Fruit fly (Drosophila melanogaster) Kc167 (cell line): ENCODE data around the gene CG14327.

ENCODE experiments used
- Myc ChIP-seq: fragments of >200 bp; optimal IDR thresholded peaks from 2 replicates; lab custom pipeline; 2017; ENCODE audit warnings: missing external identifiers
- h ChIP-seq: fragments of >200 bp; optimal IDR thresholded peaks from 3 replicates; lab custom pipeline; 2018; ENCODE audit warnings: missing external identifiers
- insv ChIP-seq: fragments of >200 bp; optimal IDR thresholded peaks from 3 replicates; lab custom pipeline; 2018; ENCODE audit warnings: missing external identifiers
- psq ChIP-seq: fragments of >200 bp; optimal IDR thresholded peaks from 2 replicates; lab custom pipeline; 2017; ENCODE audit warnings: missing external identifiers
- ttk ChIP-seq: sonication (Bioruptor generic); optimal IDR thresholded peaks from 2 replicates; lab custom pipeline; 2017; ENCODE audit warnings: missing external identifiers

DNA sequence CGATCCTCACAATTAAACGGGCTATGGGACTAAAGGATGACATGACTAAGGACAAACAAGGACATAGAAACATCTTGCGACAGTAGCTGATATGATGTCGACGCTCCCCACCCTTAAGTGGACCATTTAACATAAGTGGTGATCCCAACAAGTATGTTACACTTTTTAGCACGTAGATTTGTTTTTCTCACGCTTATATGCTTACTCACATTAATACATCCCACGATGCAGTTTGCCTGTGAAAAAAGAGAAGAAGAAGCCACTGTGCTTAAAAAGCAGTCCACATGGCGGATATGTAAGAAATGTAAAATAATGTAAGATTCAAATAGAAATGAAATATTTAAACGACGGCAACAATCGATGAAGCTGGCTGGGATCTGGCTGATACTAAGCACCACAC is 1.6 kb downstream of the CG14327 start:
- TF ChIP-seq psq (lab: Kevin White, UChicago) (no peak), Myc (no peak), h (lab: Kevin White, UChicago) (no peak), ttk (lab: Kevin White, UChicago) (no peak), insv (lab: Kevin White, UChicago) (no peak)
